Worm (Caenorhabditis elegans) whole organism, L1 larva: ENCODE data around the gene unc-23.

ENCODE experiments used
- aly-2 ChIP-seq: fragments of 150-350 bp; optimal IDR thresholded peaks from 2 replicates; lab custom pipeline; 2014; ENCODE audit warnings: missing biosample characterization, missing genetic modification characterization
- ama-1 ChIP-seq: fragments of 150-350 bp; optimal IDR thresholded peaks from 2 replicates; lab custom pipeline; 2014
- blmp-1 ChIP-seq: fragments of 150-350 bp; optimal IDR thresholded peaks from 2 replicates; lab custom pipeline; 2014; ENCODE audit warnings: missing biosample characterization, missing genetic modification characterization
- ceh-88 ChIP-seq: fragments of 200-800 bp; sonication (Bioruptor generic); IDR thresholded peaks from 2 replicates; pipeline ENCODE4 v1.3.6; 2022; ENCODE audit warnings: missing genetic modification characterization, missing compliant biosample characterization
- ceh-90 ChIP-seq: sonication (generic microtip); optimal IDR thresholded peaks from 2 replicates; lab custom pipeline; 2016; ENCODE audit warnings: missing genetic modification characterization, missing compliant biosample characterization
- ces-1 ChIP-seq: fragments of 150-350 bp; optimal IDR thresholded peaks from 2 replicates; lab custom pipeline; 2014; ENCODE audit warnings: missing biosample characterization, missing genetic modification reagents, missing genetic modification characterization
- efl-1 ChIP-seq, 4 experiments: fragments of 150-350 bp; optimal IDR thresholded peaks in 3 of 4; peaks in 1 of 4; 1 replicate in 1 of 4; 2 replicates in 3 of 4; lab custom pipeline; 2014; ENCODE audit warnings: missing biosample characterization in 2 of 4, missing genetic modification characterization in 2 of 4, missing genetic modification reagents in 2 of 4
- efl-3 ChIP-seq: fragments of 200-800 bp; sonication (Bioruptor generic); optimal IDR thresholded peaks from 2 replicates; lab custom pipeline; 2018; ENCODE audit warnings: mild to moderate bottlenecking, missing genetic modification characterization, missing compliant biosample characterization
- elt-2 ChIP-seq: sonication (generic microtip); optimal IDR thresholded peaks from 2 replicates; lab custom pipeline; 2016; ENCODE audit warnings: missing genetic modification characterization, mild to moderate bottlenecking, inconsistent platforms, missing compliant biosample characterization, missing genetic modification reagents
- elt-3 ChIP-seq, 6 experiments: fragments of 150-350 bp in 1 of 6; sonication (generic microtip); optimal IDR thresholded peaks; 2 replicates each; lab custom pipeline; 2017 to 2018; ENCODE audit warnings: missing biosample characterization in 6 of 6, missing genetic modification characterization in 6 of 6, inconsistent platforms in 1 of 6
- fkh-4 ChIP-seq: sonication (generic microtip); optimal IDR thresholded peaks from 2 replicates; lab custom pipeline; 2016; ENCODE audit warnings: missing compliant biosample characterization, missing genetic modification characterization, borderline replicate concordance
- grh-1 ChIP-seq: fragments of 200-800 bp; sonication (Bioruptor generic); IDR thresholded peaks from 2 replicates; pipeline ENCODE4 v1.3.6; 2022; ENCODE audit warnings: missing genetic modification reagents, missing genetic modification characterization, missing compliant biosample characterization
- jun-1 ChIP-seq: fragments of 150-350 bp; optimal IDR thresholded peaks from 2 replicates; lab custom pipeline; 2014; ENCODE audit warnings: missing biosample characterization, missing genetic modification reagents, missing genetic modification characterization
- lin-13 ChIP-seq: fragments of 150-350 bp; optimal IDR thresholded peaks from 2 replicates; lab custom pipeline; 2014; ENCODE audit warnings: missing biosample characterization, missing genetic modification reagents, missing genetic modification characterization
- lin-14 ChIP-seq: fragments of 200-800 bp; sonication (Bioruptor generic); optimal IDR thresholded peaks from 2 replicates; lab custom pipeline; 2018; ENCODE audit warnings: mild to moderate bottlenecking, missing genetic modification characterization, moderate library complexity, missing compliant biosample characterization
- lin-35 ChIP-seq, 2 experiments: fragments of 150-350 bp; optimal IDR thresholded peaks; 2 replicates each; lab custom pipeline; 2014; ENCODE audit warnings: missing biosample characterization in 2 of 2, missing genetic modification characterization in 2 of 2, missing genetic modification reagents in 2 of 2
- lsy-2 ChIP-seq, 2 experiments: fragments of 150-350 bp; optimal IDR thresholded peaks; 2 replicates each; lab custom pipeline; 2014; ENCODE audit warnings: missing biosample characterization in 2 of 2, missing genetic modification characterization in 2 of 2
- mab-9 ChIP-seq: fragments of 200-800 bp; sonication (Bioruptor generic); IDR thresholded peaks from 2 replicates; pipeline ENCODE4 v1.3.6; 2022; ENCODE audit warnings: missing genetic modification reagents, missing genetic modification characterization, missing compliant biosample characterization
- mep-1 ChIP-seq: fragments of 150-350 bp; optimal IDR thresholded peaks from 2 replicates; lab custom pipeline; 2014; ENCODE audit warnings: missing biosample characterization, missing genetic modification characterization
- nhr-20 ChIP-seq: sonication (generic microtip); optimal IDR thresholded peaks from 2 replicates; lab custom pipeline; 2016; ENCODE audit warnings: mild to moderate bottlenecking, missing genetic modification characterization, missing compliant biosample characterization
- nhr-47 ChIP-seq: sonication (generic microtip); optimal IDR thresholded peaks from 2 replicates; lab custom pipeline; 2016; ENCODE audit warnings: mild to moderate bottlenecking, missing genetic modification characterization, moderate library complexity, missing compliant biosample characterization
- nhr-71 ChIP-seq: sonication (generic microtip); optimal IDR thresholded peaks from 2 replicates; lab custom pipeline; 2016; ENCODE audit warnings: mild to moderate bottlenecking, missing genetic modification characterization, moderate library complexity, missing compliant biosample characterization
- nhr-76 ChIP-seq: sonication (generic microtip); optimal IDR thresholded peaks from 2 replicates; lab custom pipeline; 2017; ENCODE audit warnings: missing biosample characterization, missing genetic modification characterization
- nhr-77 ChIP-seq: fragments of 150-350 bp; optimal IDR thresholded peaks from 2 replicates; lab custom pipeline; 2014; ENCODE audit warnings: missing biosample characterization, missing genetic modification characterization
- nhr-85 ChIP-seq: sonication (generic microtip); peaks from one replicate; lab custom pipeline; 2016; ENCODE audit warnings: missing genetic modification characterization, inconsistent platforms, missing compliant biosample characterization
- pqm-1 ChIP-seq: sonication (generic microtip); optimal IDR thresholded peaks from 3 replicates; lab custom pipeline; 2017; ENCODE audit warnings: missing biosample characterization, missing genetic modification characterization
- rnt-1 ChIP-seq: sonication (generic microtip); optimal IDR thresholded peaks from 2 replicates; lab custom pipeline; 2016; ENCODE audit warnings: mild to moderate bottlenecking, missing genetic modification characterization, moderate library complexity, missing compliant biosample characterization
- skn-1 ChIP-seq: fragments of 150-350 bp; optimal IDR thresholded peaks from 2 replicates; lab custom pipeline; 2014; ENCODE audit warnings: missing biosample characterization, missing genetic modification characterization
- snu-23 ChIP-seq: sonication (generic microtip); optimal IDR thresholded peaks from 2 replicates; lab custom pipeline; 2016; ENCODE audit warnings: missing genetic modification characterization, missing compliant biosample characterization
- sptf-1 ChIP-seq: fragments of 150-350 bp; optimal IDR thresholded peaks from 2 replicates; lab custom pipeline; 2014; ENCODE audit warnings: missing biosample characterization, missing genetic modification characterization
- sup-37 ChIP-seq: fragments of 200-800 bp; sonication (Bioruptor generic); optimal IDR thresholded peaks from 2 replicates; lab custom pipeline; 2018; ENCODE audit warnings: mild to moderate bottlenecking, missing genetic modification characterization, missing compliant biosample characterization
- swsn-7 ChIP-seq: sonication (generic microtip); optimal IDR thresholded peaks from 2 replicates; lab custom pipeline; 2016; ENCODE audit warnings: missing genetic modification characterization, missing compliant biosample characterization
- tbx-2 ChIP-seq: sonication (generic microtip); optimal IDR thresholded peaks from 2 replicates; lab custom pipeline; 2016; ENCODE audit warnings: missing genetic modification characterization, missing compliant biosample characterization
- tlp-1 ChIP-seq: fragments of 150-350 bp; optimal IDR thresholded peaks from 2 replicates; lab custom pipeline; 2014; ENCODE audit warnings: missing biosample characterization, missing genetic modification characterization
- unc-130 ChIP-seq: fragments of 150-350 bp; optimal IDR thresholded peaks from 2 replicates; lab custom pipeline; 2017; ENCODE audit warnings: missing biosample characterization, missing genetic modification characterization, inconsistent platforms
- unc-30 ChIP-seq: sonication (generic microtip); optimal IDR thresholded peaks from 2 replicates; lab custom pipeline; 2017; ENCODE audit warnings: missing biosample characterization, missing genetic modification characterization
- unc-98 ChIP-seq: fragments of 200-800 bp; sonication (Bioruptor generic); IDR thresholded peaks from 2 replicates; pipeline ENCODE4 v1.3.6; 2022; ENCODE audit warnings: missing genetic modification characterization, missing compliant biosample characterization
- ztf-4 ChIP-seq: fragments of 150-350 bp; optimal IDR thresholded peaks from 2 replicates; lab custom pipeline; 2014; ENCODE audit warnings: missing biosample characterization, missing genetic modification characterization

unc-23 gene

DNA sequence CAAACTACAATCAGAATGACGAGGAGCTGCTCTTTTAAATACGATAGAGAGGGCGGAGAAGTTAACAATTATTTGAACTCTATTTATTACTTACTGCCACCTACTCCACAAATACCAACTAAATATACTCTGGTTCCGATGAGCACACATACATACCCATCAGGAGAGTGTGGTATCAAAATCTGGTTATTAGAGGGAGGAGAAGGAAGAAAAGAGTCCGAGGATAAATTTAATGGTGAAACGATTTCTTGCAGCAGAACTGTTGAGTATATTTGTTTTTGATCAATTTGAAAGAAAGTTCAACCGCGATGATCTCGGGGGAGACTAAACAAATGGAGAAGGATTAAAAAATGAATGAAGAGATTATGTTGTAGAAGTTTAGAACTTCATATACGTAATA, 7.2 kb upstream of the unc-23 start, which contains the start of gene H14N18.4:
TSS of gene H14N18.4 (minus strand) at position 12 of the 400 bp plus-strand sequence.
- TF ChIP-seq efl-1 (optimal IDR thresholded peaks at IDR 0.05; lab: Kevin White, UChicago) (no peak), efl-1 (GFP tag; optimal IDR thresholded peaks at IDR 0.05 in 1 of 2; lab: Kevin White, UChicago) (peak in 1 of 2 experiments; percentile 32), nhr-77 (tag; lab: Kevin White, UChicago) (no peak)

DNA sequence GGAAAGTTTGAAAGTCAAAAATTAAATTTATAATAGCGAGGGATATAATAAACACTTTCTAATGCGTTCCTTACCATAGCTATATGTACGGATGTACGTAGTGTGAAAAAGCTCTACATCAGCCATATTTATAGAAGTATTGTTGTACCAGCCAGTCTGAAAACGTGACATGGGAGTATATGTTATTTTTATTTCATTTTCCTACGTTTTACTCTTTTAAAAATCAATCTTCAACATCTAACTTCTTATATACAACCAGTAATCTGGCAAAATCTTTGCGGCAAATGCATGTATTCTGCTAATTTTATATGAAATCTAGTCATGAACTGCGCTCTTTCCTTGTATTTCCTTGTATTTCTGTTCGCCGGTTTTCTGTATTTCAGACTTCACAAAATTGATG, 3.8 kb upstream of the unc-23 start, which contains the start of gene H14N18.2:
TSS of gene H14N18.2 (plus strand) at position 301 of the 400 bp plus-strand sequence.
- TF ChIP-seq sup-37 (GFP tag; lab: Kevin White, UChicago), result no peak
- TF ChIP-seq unc-30 (tag; lab: Kevin White, UChicago), result no peak
- no peak for TF ChIP-seq nhr-77 (tag; lab: Kevin White, UChicago)
- TF ChIP-seq fkh-4 (tag; lab: Kevin White, UChicago), result no peak
- TF ChIP-seq unc-98 (GFP tag; lab: Robert Waterston, UW), result no peak
- no peak for TF ChIP-seq ztf-4 (tag; lab: Kevin White, UChicago)
- TF ChIP-seq pqm-1 (tag; lab: Kevin White, UChicago), result no peak
- TF ChIP-seq rnt-1 (tag; lab: Kevin White, UChicago), result no peak
- no peak for TF ChIP-seq elt-3 (tag; optimal IDR thresholded peaks at IDR 0.05; lab: Kevin White, UChicago)
- TF ChIP-seq mab-9, result no peak
- TF ChIP-seq ces-1 (GFP tag; lab: Kevin White, UChicago), result no peak
- no peak for TF ChIP-seq aly-2 (tag; lab: Kevin White, UChicago)
- no peak for TF ChIP-seq nhr-76
- no peak for TF ChIP-seq tlp-1 (tag; lab: Kevin White, UChicago)
- no peak for TF ChIP-seq nhr-71 (tag; lab: Kevin White, UChicago)
- no peak for TF ChIP-seq efl-3 (GFP tag; lab: Kevin White, UChicago)
- TF ChIP-seq ceh-88, result no peak

DNA sequence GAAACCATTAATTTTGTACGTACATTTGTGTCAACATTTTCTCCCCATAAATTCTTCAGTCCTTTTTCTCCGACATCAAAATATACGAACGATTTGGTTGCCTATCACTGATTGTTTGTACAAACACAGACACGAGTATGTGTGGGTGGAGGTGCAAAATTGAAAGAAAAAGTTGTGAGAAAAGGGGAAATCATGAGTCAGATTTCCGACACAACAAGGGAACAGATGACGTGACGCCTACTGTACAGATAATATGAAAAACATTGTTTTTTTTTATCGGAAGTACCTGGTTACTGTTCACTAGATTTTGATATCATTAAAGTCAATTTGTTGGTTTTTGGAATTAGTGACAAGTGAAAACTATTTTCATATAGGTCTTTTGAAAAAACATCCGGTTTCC, 1.9 kb upstream of the unc-23 start:
- TF ChIP-seq blmp-1 (tag; lab: Kevin White, UChicago) (peak; percentile 52), jun-1 (peak; percentile 25), ama-1 (lab: Kevin White, UChicago) (no peak), lsy-2 (tag; optimal IDR thresholded peaks at IDR 0.05; lab: Kevin White, UChicago) (no peak), ceh-88 (no peak), lin-14 (GFP tag; lab: Kevin White, UChicago) (peak; percentile 40), fkh-4 (tag; lab: Kevin White, UChicago) (no peak), nhr-71 (tag; lab: Kevin White, UChicago) (no peak), efl-1 (optimal IDR thresholded peaks at IDR 0.05; lab: Kevin White, UChicago) (no peak), efl-1 (GFP tag; optimal IDR thresholded peaks at IDR 0.05 in 1 of 2; lab: Kevin White, UChicago) (peak in 1 of 2 experiments; percentile 51), lin-35 (GFP tag; optimal IDR thresholded peaks at IDR 0.05; lab: Kevin White, UChicago) (peak in 1 of 2 experiments; percentile 7), lin-13 (no peak), elt-2 (tag; lab: Kevin White, UChicago) (peak; percentile 4)

DNA sequence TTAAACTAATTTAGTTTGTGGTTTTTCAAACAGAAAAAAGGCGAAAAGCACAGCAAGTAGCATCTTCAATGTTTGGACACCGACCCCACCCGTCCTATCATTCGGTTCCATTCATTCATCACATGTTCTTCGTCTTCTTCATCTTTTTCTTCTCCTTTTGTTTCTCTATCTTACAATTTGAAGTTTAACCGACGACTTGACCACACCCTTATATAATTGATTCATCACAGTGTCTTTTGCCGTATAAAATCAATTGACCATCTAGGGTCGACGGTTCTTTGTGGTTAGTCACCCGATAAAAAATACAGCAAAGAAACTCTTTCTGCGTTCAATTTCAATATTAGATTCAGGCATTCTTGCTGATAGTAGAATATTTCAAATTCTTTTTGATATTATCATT, 1.1 kb upstream of the unc-23 start:
- TF ChIP-seq snu-23 (GFP tag; lab: Kevin White, UChicago) (peak; percentile 66), tbx-2 (tag; lab: Kevin White, UChicago) (peak; percentile 21), nhr-47 (no peak), unc-130 (tag; lab: Kevin White, UChicago) (peak; percentile 17), skn-1 (tag; lab: Kevin White, UChicago) (peak; percentile 17), nhr-20 (tag; lab: Kevin White, UChicago) (peak; percentile 61), elt-3 (tag; optimal IDR thresholded peaks at IDR 0.05; lab: Kevin White, UChicago) (peak in 1 of 6 experiments; percentile 38), nhr-85 (tag; lab: Kevin White, UChicago) (peak; percentile 92), lin-35 (GFP tag; optimal IDR thresholded peaks at IDR 0.05; lab: Kevin White, UChicago) (peak; percentile 8 to 46), ceh-90 (no peak), lin-14 (GFP tag; lab: Kevin White, UChicago) (peak; percentile 63), sptf-1 (no peak), nhr-71 (tag; lab: Kevin White, UChicago) (peak; percentile 57), lsy-2 (tag; optimal IDR thresholded peaks at IDR 0.05; lab: Kevin White, UChicago) (no peak), mep-1 (tag; lab: Kevin White, UChicago) (peak; percentile 34), swsn-7 (tag; lab: Kevin White, UChicago) (peak; percentile 22), blmp-1 (tag; lab: Kevin White, UChicago) (peak; percentile 73), grh-1 (GFP tag; lab: Robert Waterston, UW) (no peak)
- TF ChIP-seq, all 84 proteins: peak for 13
